Fruit fly (Drosophila melanogaster) whole organism: Measurements from ENCODE around the gene CG13358.

Source experiments
- CG8478 ChIP-seq: fragments of >200 bp; optimal IDR thresholded peaks from 2 replicates; lab custom pipeline; 2018; ENCODE audit warnings: inconsistent platforms
- Dll ChIP-seq: fragments of >200 bp; optimal IDR thresholded peaks from 2 replicates; lab custom pipeline; 2017
- EcR ChIP-seq, 2 experiments: fragments of >200 bp; optimal IDR thresholded peaks; 2 replicates each; lab custom pipeline; 2017; ENCODE audit warnings: missing biosample characterization in 2 of 2, missing genetic modification characterization in 2 of 2, missing genetic modification reagents in 2 of 2
- pan ChIP-seq: fragments of >200 bp; optimal IDR thresholded peaks from 2 replicates; lab custom pipeline; 2017
- psq ChIP-seq: fragments of >200 bp; optimal IDR thresholded peaks from 2 replicates; lab custom pipeline; 2017
- usp ChIP-seq: fragments of >200 bp; optimal IDR thresholded peaks from 2 replicates; lab custom pipeline; 2017; ENCODE audit warnings: missing biosample characterization, missing genetic modification characterization, mixed read lengths

CG13358 gene

DNA sequence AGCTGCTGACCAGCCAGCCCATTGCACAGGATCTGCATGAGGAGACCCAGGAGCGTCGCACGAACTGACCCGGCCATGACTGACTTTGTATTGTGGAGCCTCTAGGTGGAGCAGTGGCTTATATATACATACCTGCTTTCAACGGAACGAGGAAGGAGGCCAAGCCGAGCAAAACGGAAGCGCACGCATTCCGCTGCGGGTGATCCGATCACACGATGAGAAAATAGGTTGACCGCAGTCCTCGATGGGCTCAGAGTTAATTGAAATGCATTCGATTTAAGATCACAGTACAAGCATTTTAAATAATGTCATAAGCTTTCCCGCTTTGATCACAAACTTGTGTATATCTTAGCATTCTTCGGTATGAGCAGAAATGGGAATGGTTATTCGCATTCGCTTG is at the start of gene CG13358:
Gene CG13358, minus strand, starts transcription at position 101 of the 400 bp plus-strand sequence.
- no peak for TF ChIP-seq EcR (GFP tag; optimal IDR thresholded peaks at IDR 0.05; lab: Kevin White, UChicago)
- TF ChIP-seq psq (lab: Kevin White, UChicago): no peak
- no peak for TF ChIP-seq pan (lab: Kevin White, UChicago)
- TF ChIP-seq Dll: no peak
- no peak for TF ChIP-seq usp (GFP tag; lab: Kevin White, UChicago)
- no peak for TF ChIP-seq CG8478 (lab: Kevin White, UChicago)

- TF ChIP-seq Dll: no peak
- no peak for TF ChIP-seq usp (GFP tag; lab: Kevin White, UChicago)
- TF ChIP-seq psq (lab: Kevin White, UChicago): no peak
- TF ChIP-seq pan (lab: Kevin White, UChicago): no peak
- no peak for TF ChIP-seq CG8478 (lab: Kevin White, UChicago)
- no peak for TF ChIP-seq EcR (GFP tag; optimal IDR thresholded peaks at IDR 0.05; lab: Kevin White, UChicago)
Measured at dm6 chrX:847057-847456, 42.3 kb upstream of the CG13358 start, which contains the start of gene CG3713. TSS of gene CG3713 (minus strand) at chrX:847157.

DNA sequence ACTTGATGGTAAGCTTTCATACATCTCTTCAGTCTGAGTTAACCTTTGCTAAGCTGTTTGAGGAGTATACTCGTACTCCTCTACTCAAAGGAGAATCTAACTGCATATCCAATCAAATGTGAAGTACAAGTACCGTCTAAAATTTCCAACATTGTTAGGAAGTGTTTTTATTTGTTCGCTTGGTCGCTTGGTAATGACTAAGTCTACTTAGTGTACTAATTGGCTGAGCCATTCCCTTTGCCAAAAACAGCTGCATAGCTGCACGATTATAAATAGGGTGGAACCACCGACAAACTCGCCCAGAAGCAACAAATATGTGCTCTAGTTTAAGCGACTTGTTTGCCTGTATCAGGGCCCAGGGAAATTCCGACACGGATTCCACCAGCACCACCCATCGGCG is 39.8 kb upstream of the CG13358 start, which contains the start of gene CG14635:
Gene CG14635, plus strand, starts transcription at position 301 of the 400 bp plus-strand sequence.
- TF ChIP-seq usp (GFP tag; lab: Kevin White, UChicago) (no peak), Dll (no peak), pan (lab: Kevin White, UChicago) (no peak), EcR (GFP tag; optimal IDR thresholded peaks at IDR 0.05; lab: Kevin White, UChicago) (no peak)

DNA sequence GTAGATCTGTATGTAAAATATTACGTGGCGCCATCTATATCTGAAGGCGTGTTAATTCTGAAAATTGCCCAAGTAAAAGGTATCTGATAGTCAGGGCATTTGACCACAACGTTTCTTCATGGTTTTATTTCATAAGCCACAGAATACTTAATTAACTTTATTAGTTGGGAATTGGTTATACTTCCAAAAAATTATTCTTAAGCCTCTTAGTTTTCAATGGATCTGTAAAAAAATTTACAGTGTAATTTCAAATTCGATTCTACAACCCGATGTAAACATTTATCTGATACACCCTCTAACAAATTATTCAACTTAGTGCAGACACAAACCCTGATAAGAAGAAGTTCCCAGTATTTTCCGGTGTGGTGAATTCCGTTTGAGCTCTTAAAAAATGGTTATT is 38.8 kb upstream of the CG13358 start:
- no peak for TF ChIP-seq EcR (GFP tag; optimal IDR thresholded peaks at IDR 0.05; lab: Kevin White, UChicago)
- TF ChIP-seq pan (lab: Kevin White, UChicago): no peak
- no peak for TF ChIP-seq psq (lab: Kevin White, UChicago)
- TF ChIP-seq usp (GFP tag; lab: Kevin White, UChicago): no peak
- no peak for TF ChIP-seq CG8478 (lab: Kevin White, UChicago)
- TF ChIP-seq Dll: no peak

DNA sequence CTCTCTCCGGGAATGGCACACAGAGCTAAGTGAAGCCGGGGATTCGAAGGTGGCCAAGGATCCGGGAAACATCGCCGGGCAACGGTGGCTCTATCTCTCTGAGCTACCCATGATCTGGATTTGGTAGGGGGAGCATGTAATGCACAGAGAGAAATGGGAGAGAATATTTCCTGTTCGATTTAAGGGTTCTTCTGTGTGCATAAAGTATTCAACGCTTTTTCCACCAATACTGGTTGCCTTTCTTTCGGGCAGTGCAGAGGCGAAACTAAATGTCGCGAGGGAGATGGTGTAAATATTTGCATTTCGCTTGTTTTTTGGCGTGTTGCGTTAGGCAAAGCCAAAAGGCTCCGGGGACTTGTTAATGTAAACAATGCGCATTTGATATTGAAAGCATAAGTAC is 37.2 kb upstream of the CG13358 start:
- no peak for TF ChIP-seq usp (GFP tag; lab: Kevin White, UChicago)
- TF ChIP-seq CG8478 (lab: Kevin White, UChicago): no peak
- no peak for TF ChIP-seq pan (lab: Kevin White, UChicago)
- TF ChIP-seq psq (lab: Kevin White, UChicago): no peak
- TF ChIP-seq EcR (GFP tag; optimal IDR thresholded peaks at IDR 0.05; lab: Kevin White, UChicago): no peak
- TF ChIP-seq Dll: no peak

DNA sequence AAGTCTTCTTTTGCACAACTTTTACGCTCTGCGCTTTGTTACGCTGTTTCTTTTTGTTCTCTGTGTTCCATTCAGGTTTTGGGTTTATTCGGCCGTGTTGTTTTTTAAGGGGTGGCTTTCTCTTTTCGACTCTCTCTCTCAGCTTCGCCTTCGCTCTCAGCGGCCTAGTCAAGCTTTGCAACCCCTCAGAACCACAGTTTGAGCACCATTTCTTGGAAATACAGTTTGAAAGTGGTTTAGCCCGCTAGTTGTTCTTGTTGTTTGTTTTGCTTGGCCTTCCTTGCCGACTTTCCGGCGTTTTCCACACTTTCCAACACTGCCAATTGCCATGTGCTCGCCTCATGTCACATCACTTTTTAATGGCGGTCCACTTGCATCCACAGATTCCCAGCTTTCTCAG is 36.3 kb upstream of the CG13358 start:
- TF ChIP-seq Dll (no peak), EcR (GFP tag; optimal IDR thresholded peaks at IDR 0.05; lab: Kevin White, UChicago) (no peak), psq (lab: Kevin White, UChicago) (no peak), pan (lab: Kevin White, UChicago) (no peak), CG8478 (lab: Kevin White, UChicago) (no peak), usp (GFP tag; lab: Kevin White, UChicago) (no peak)

DNA sequence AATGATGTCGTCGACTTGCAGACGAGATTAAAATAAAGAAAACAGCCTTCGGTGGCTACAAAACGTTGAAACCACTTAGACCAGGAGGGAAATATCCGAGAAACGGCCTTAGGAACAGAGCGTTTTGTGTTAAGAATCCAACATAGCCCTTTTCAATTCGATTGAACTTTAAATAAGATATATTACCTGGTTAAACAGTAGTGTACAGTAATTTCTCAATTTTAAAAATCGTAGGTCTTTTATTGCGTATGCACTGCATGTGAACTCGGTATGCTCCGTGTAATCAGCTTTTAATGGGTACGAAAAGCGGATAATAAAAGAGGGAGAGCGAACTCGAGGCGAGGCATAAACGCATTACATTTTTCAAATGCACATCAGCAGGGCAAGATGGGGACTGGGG is 33.3 kb upstream of the CG13358 start:
- TF ChIP-seq usp (GFP tag; lab: Kevin White, UChicago) (no peak), CG8478 (lab: Kevin White, UChicago) (no peak), Dll (no peak), EcR (GFP tag; optimal IDR thresholded peaks at IDR 0.05; lab: Kevin White, UChicago) (no peak), pan (lab: Kevin White, UChicago) (no peak), psq (lab: Kevin White, UChicago) (no peak)

- TF ChIP-seq pan (lab: Kevin White, UChicago) (no peak), EcR (GFP tag; optimal IDR thresholded peaks at IDR 0.05; lab: Kevin White, UChicago) (no peak), usp (GFP tag; lab: Kevin White, UChicago) (no peak), psq (lab: Kevin White, UChicago) (no peak), Dll (no peak), CG8478 (lab: Kevin White, UChicago) (no peak)
Measured at dm6 chrX:835965-836690, 31.4 kb upstream of the CG13358 start.

dm6 chrX:824961-825360 is 20.2 kb upstream of the CG13358 start:
- TF ChIP-seq Dll: no peak
- no peak for TF ChIP-seq CG8478 (lab: Kevin White, UChicago)
- no peak for TF ChIP-seq usp (GFP tag; lab: Kevin White, UChicago)
- no peak for TF ChIP-seq pan (lab: Kevin White, UChicago)
- no peak for TF ChIP-seq EcR (GFP tag; optimal IDR thresholded peaks at IDR 0.05; lab: Kevin White, UChicago)
- no peak for TF ChIP-seq psq (lab: Kevin White, UChicago)

DNA sequence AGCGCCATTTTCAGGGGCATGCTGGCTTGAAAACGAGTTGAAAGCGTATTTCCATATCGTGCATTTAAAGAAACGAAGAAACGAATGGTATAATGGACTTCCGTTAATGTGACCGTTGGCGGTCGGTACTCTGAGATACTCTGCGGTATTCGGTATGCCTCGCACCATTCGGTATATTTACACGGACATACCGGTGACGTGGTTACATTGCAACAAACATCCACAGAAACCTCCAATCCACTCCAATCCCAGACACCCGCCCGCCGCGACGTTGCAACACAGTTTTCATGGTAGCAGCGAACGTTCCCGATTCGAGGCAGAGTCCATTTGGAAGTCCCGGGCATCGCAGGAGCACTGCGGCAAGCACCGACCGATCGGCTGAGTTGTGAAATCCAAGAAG is 1.2 kb upstream of the CG13358 start, which contains the start of gene Sec22:
Gene Sec22, plus strand, starts transcription at position 170 of the 400 bp plus-strand sequence.
- TF ChIP-seq usp (GFP tag; lab: Kevin White, UChicago) (no peak), Dll (no peak), pan (lab: Kevin White, UChicago) (no peak), psq (lab: Kevin White, UChicago) (no peak), EcR (GFP tag; optimal IDR thresholded peaks at IDR 0.05; lab: Kevin White, UChicago) (no peak), CG8478 (lab: Kevin White, UChicago) (no peak)

DNA sequence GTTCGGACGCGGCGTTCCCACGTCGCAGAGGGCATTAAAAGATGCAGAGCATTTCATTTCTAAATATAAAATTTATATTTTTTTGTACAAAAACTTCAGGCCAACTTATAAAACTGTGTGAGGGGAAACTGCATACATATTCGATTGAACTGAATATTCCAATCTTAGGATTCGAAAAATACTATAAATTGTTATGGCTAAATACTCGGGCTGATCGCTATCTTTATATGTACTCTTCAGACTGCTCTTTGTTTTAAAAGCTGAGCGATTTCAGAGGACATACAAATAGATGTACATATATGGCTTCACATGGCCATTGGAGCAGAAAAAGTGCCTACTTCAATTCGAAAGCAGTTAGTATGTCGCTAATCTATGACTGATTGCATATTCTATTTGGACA is 1.4 kb downstream of the CG13358 start, which contains the start of gene CG13359:
Gene CG13359, minus strand, starts transcription at position 101 of the 400 bp plus-strand sequence.
- TF ChIP-seq psq (lab: Kevin White, UChicago) (no peak), usp (GFP tag; lab: Kevin White, UChicago) (no peak), CG8478 (lab: Kevin White, UChicago) (no peak), EcR (GFP tag; optimal IDR thresholded peaks at IDR 0.05; lab: Kevin White, UChicago) (no peak), Dll (no peak)
